Fruit fly (Drosophila melanogaster): ENCODE data around the gene CG1494.

dm6 chrX:21334522-21335104 lies 49.5 kb downstream of the CG1494 start:
- no peak for TF ChIP-seq CG17806 (tag; optimal IDR thresholded peaks at IDR 0.05)
- TF ChIP-seq EcR (GFP tag; optimal IDR thresholded peaks at IDR 0.05) = no peak
- no peak for TF ChIP-seq CG4496 (GFP tag; IDR thresholded peaks at IDR 0.05)
- TF ChIP-seq CG8159 (tag; optimal IDR thresholded peaks at IDR 0.05) = no peak
- TF ChIP-seq Pif1A (GFP tag; optimal IDR thresholded peaks at IDR 0.05) = no peak
- no peak for TF ChIP-seq Ets98B (GFP tag; IDR thresholded peaks at IDR 0.05)
- no peak for TF ChIP-seq CG12605 (GFP tag; IDR thresholded peaks at IDR 0.05)
- no peak for TF ChIP-seq CG9948 (tag; optimal IDR thresholded peaks at IDR 0.05)
- no peak for TF ChIP-seq CG10348 (GFP tag; IDR thresholded peaks at IDR 0.05)
- TF ChIP-seq CG32121 (GFP tag; IDR thresholded peaks at IDR 0.05) = no peak
- no peak for TF ChIP-seq CG13204 (GFP tag; optimal IDR thresholded peaks at IDR 0.05)
- TF ChIP-seq CG14655 (GFP tag; optimal IDR thresholded peaks at IDR 0.05) = no peak
- TF ChIP-seq fd96Ca (GFP tag; IDR thresholded peaks at IDR 0.05) = no peak
- TF ChIP-seq CG15710 (tag; optimal IDR thresholded peaks at IDR 0.05) = no peak
